Fruit fly (Drosophila melanogaster) whole organism, prepupa: ENCODE data around the gene lawc.

Source experiments
- CG11902 ChIP-seq: fragments of 200-800 bp; sonication (Bioruptor generic); optimal IDR thresholded peaks from 3 replicates; lab custom pipeline; 2016; ENCODE audit warnings: missing biosample characterization, missing genetic modification characterization
- CG15336 ChIP-seq: fragments of 200-800 bp; sonication (Bioruptor generic); IDR thresholded peaks from 2 replicates; pipeline ENCODE4 v1.3.6; 2022; ENCODE audit warnings: missing biosample characterization, missing genetic modification characterization
- CG16779 ChIP-seq: fragments of 200-800 bp; sonication (Bioruptor generic); optimal IDR thresholded peaks from 3 replicates; lab custom pipeline; 2017; ENCODE audit warnings: missing biosample characterization, mild to moderate bottlenecking, missing genetic modification characterization
- CG3032 ChIP-seq: fragments of 200-800 bp; optimal IDR thresholded peaks from 2 replicates; lab custom pipeline; 2019; ENCODE audit warnings: missing biosample characterization, mild to moderate bottlenecking, missing genetic modification characterization, moderate library complexity
- CG31627 ChIP-seq: fragments of 200-800 bp; sonication (Bioruptor generic); optimal IDR thresholded peaks from 3 replicates; lab custom pipeline; 2016; ENCODE audit warnings: missing biosample characterization, missing genetic modification characterization
- CG9139 ChIP-seq: fragments of 200-800 bp; sonication (Bioruptor generic); optimal IDR thresholded peaks from 3 replicates; lab custom pipeline; 2017; ENCODE audit warnings: missing biosample characterization, mild to moderate bottlenecking, missing genetic modification characterization
- Gug ChIP-seq: fragments of 200-800 bp; sonication (Bioruptor generic); IDR thresholded peaks from 2 replicates; pipeline ENCODE4 v1.3.6; 2022; ENCODE audit warnings: missing biosample characterization, missing genetic modification characterization
- Hr38 ChIP-seq: sonication (Bioruptor generic); optimal IDR thresholded peaks from 2 replicates; lab custom pipeline; 2016; ENCODE audit warnings: missing biosample characterization, missing genetic modification characterization
- Hr39 ChIP-seq: fragments of 200-800 bp; sonication (Bioruptor generic); optimal IDR thresholded peaks from 2 replicates; lab custom pipeline; 2016; ENCODE audit warnings: missing biosample characterization, missing genetic modification characterization
- Lpt ChIP-seq: fragments of 200-800 bp; sonication (Bioruptor generic); optimal IDR thresholded peaks from 3 replicates; lab custom pipeline; 2016; ENCODE audit warnings: missing biosample characterization, missing genetic modification characterization
- cyc ChIP-seq: fragments of 200-800 bp; sonication (Bioruptor generic); optimal IDR thresholded peaks from 3 replicates; lab custom pipeline; 2016; ENCODE audit warnings: missing biosample characterization, missing genetic modification characterization
- dac ChIP-seq: fragments of 200-800 bp; sonication (Bioruptor generic); optimal IDR thresholded peaks from 2 replicates; lab custom pipeline; 2017; ENCODE audit warnings: missing biosample characterization, mild to moderate bottlenecking, missing genetic modification characterization
- pdm3 ChIP-seq: fragments of 200-800 bp; sonication (Bioruptor generic); optimal IDR thresholded peaks from 3 replicates; lab custom pipeline; 2016; ENCODE audit warnings: missing biosample characterization, missing genetic modification characterization
- spab ChIP-seq: fragments of 200-800 bp; sonication (Bioruptor generic); optimal IDR thresholded peaks from 2 replicates; lab custom pipeline; 2017; ENCODE audit warnings: missing biosample characterization, mild to moderate bottlenecking, missing genetic modification characterization, missing genetic modification reagents

- TF ChIP-seq dac (GFP tag; lab: Kevin White, UChicago) (no peak), CG9139 (GFP tag; lab: Kevin White, UChicago) (no peak), CG3032 (no peak), Hr38 (GFP tag; lab: Kevin White, UChicago) (no peak), CG15336 (GFP tag; lab: Robert Waterston, UW) (no peak), Gug (GFP tag; lab: Robert Waterston, UW) (no peak), cyc (GFP tag; lab: Kevin White, UChicago) (no peak), spab (no peak), pdm3 (GFP tag; lab: Kevin White, UChicago) (no peak), CG16779 (tag; lab: Kevin White, UChicago) (no peak), CG11902 (GFP tag; lab: Kevin White, UChicago) (no peak), Lpt (GFP tag; lab: Kevin White, UChicago) (no peak), CG31627 (GFP tag; lab: Kevin White, UChicago) (no peak), Hr39 (no peak)
These were observed 4.2 kb downstream of the lawc start, which contains the start of gene PIG-T for dm6 chrX:8407124-8407775.
